Fruit fly (Drosophila melanogaster) whole organism, adult: Measurements from ENCODE around the gene CG6277.

Experiments
- CG11617 ChIP-seq: fragments of 200-800 bp; sonication (Bioruptor generic); optimal IDR thresholded peaks from 2 replicates; lab custom pipeline; 2017; ENCODE audit warnings: mild to moderate bottlenecking, missing biosample characterization, missing genetic modification reagents, missing genetic modification characterization
- CG12768 ChIP-seq: fragments of 200-800 bp; sonication (Bioruptor generic); optimal IDR thresholded peaks from 2 replicates; lab custom pipeline; 2017; ENCODE audit warnings: missing biosample characterization, missing genetic modification characterization, mild to moderate bottlenecking, moderate library complexity, missing genetic modification reagents
- CG14711 ChIP-seq: fragments of 200-800 bp; sonication (Bioruptor generic); optimal IDR thresholded peaks from 2 replicates; lab custom pipeline; 2018; ENCODE audit warnings: missing biosample characterization, mild to moderate bottlenecking, missing genetic modification characterization, moderate library complexity
- CG1620 ChIP-seq: fragments of 200-800 bp; sonication (Bioruptor generic); optimal IDR thresholded peaks from 2 replicates; lab custom pipeline; 2016; ENCODE audit warnings: missing biosample characterization, missing genetic modification characterization
- CG33017 ChIP-seq: fragments of 200-800 bp; sonication (Bioruptor generic); optimal IDR thresholded peaks from 2 replicates; lab custom pipeline; 2018; ENCODE audit warnings: missing biosample characterization, mild to moderate bottlenecking, missing genetic modification characterization, moderate library complexity
- CG5204 ChIP-seq: fragments of 200-800 bp; sonication (Bioruptor generic); optimal IDR thresholded peaks from 2 replicates; lab custom pipeline; 2016; ENCODE audit warnings: missing biosample characterization, missing genetic modification characterization
- CG7045 ChIP-seq: fragments of 200-800 bp; sonication (Bioruptor generic); optimal IDR thresholded peaks from 2 replicates; lab custom pipeline; 2017; ENCODE audit warnings: missing biosample characterization, mild to moderate bottlenecking, missing genetic modification characterization
- CG7101 ChIP-seq: fragments of 200-800 bp; sonication (Bioruptor generic); optimal IDR thresholded peaks from 2 replicates; lab custom pipeline; 2018; ENCODE audit warnings: missing biosample characterization, mild to moderate bottlenecking, missing genetic modification characterization, moderate library complexity
- Clk ChIP-seq: fragments of 200-800 bp; sonication (Bioruptor generic); optimal IDR thresholded peaks from 2 replicates; lab custom pipeline; 2017; ENCODE audit warnings: missing biosample characterization, missing genetic modification characterization
- Crg-1 ChIP-seq: fragments of 200-800 bp; sonication (Bioruptor generic); optimal IDR thresholded peaks from 2 replicates; lab custom pipeline; 2016; ENCODE audit warnings: missing biosample characterization, missing genetic modification characterization
- Hr96 ChIP-seq: fragments of 200-800 bp; sonication (Bioruptor generic); optimal IDR thresholded peaks from 2 replicates; lab custom pipeline; 2016; ENCODE audit warnings: missing biosample characterization, missing genetic modification characterization
- Mnt ChIP-seq: fragments of 200-800 bp; sonication (Bioruptor generic); optimal IDR thresholded peaks from 2 replicates; lab custom pipeline; 2016; ENCODE audit warnings: missing biosample characterization, mild to moderate bottlenecking, missing genetic modification characterization
- bab1 ChIP-seq: fragments of 200-800 bp; sonication (Bioruptor generic); optimal IDR thresholded peaks from 3 replicates; lab custom pipeline; 2019; ENCODE audit warnings: missing biosample characterization, mild to moderate bottlenecking, missing genetic modification characterization, moderate library complexity
- cic ChIP-seq: fragments of 200-800 bp; sonication (Bioruptor generic); optimal IDR thresholded peaks from 2 replicates; lab custom pipeline; 2017; ENCODE audit warnings: missing biosample characterization, mild to moderate bottlenecking, missing genetic modification characterization, moderate library complexity
- cnc ChIP-seq, 2 experiments: fragments of >200 bp; optimal IDR thresholded peaks; 2 replicates each; lab custom pipeline; 2017
- kay ChIP-seq: fragments of 200-800 bp; sonication (Bioruptor generic); peaks from one replicate; lab custom pipeline; 2016; ENCODE audit warnings: missing biosample characterization, missing genetic modification characterization, borderline replicate concordance
- ovo ChIP-seq: fragments of 200-800 bp; sonication (Bioruptor generic); optimal IDR thresholded peaks from 2 replicates; lab custom pipeline; 2016; ENCODE audit warnings: missing biosample characterization, missing genetic modification characterization
- pad ChIP-seq: fragments of 200-800 bp; sonication (Bioruptor generic); optimal IDR thresholded peaks from 3 replicates; lab custom pipeline; 2017; ENCODE audit warnings: missing biosample characterization, missing genetic modification characterization, mild to moderate bottlenecking, moderate library complexity, missing genetic modification reagents
- tj ChIP-seq: fragments of 200-800 bp; sonication (Bioruptor generic); optimal IDR thresholded peaks from 3 replicates; lab custom pipeline; 2017; ENCODE audit warnings: missing biosample characterization, mild to moderate bottlenecking, missing genetic modification characterization, moderate library complexity
- toe ChIP-seq: fragments of 200-800 bp; sonication (Bioruptor generic); optimal IDR thresholded peaks from 2 replicates; lab custom pipeline; 2016; ENCODE audit warnings: missing biosample characterization, missing genetic modification characterization

CG6277 gene

dm6 chr3R:27061916-27062315 lies 38.9 kb upstream of the CG6277 start, which contains the start of gene CG34292:
CG34292 (plus strand) TSS chr3R:27062216.
- no peak for TF ChIP-seq toe (GFP tag; lab: Kevin White, UChicago)
- TF ChIP-seq Clk (GFP tag; lab: Kevin White, UChicago), result no peak
- no peak for TF ChIP-seq Mnt (GFP tag; lab: Kevin White, UChicago)
- TF ChIP-seq kay (GFP tag; lab: Kevin White, UChicago), result no peak
- no peak for TF ChIP-seq pad (GFP tag; lab: Kevin White, UChicago)
- TF ChIP-seq Hr96 (GFP tag; lab: Kevin White, UChicago), result no peak
- no peak for TF ChIP-seq cnc (optimal IDR thresholded peaks at IDR 0.05; lab: Kevin White, UChicago)
- no peak for TF ChIP-seq bab1 (GFP tag; lab: Kevin White, UChicago)
- TF ChIP-seq tj (GFP tag; lab: Kevin White, UChicago), result no peak
- TF ChIP-seq CG7101 (tag; lab: Kevin White, UChicago), result no peak
- TF ChIP-seq cic (GFP tag; lab: Kevin White, UChicago), result no peak
- TF ChIP-seq CG1620 (GFP tag; lab: Kevin White, UChicago), result no peak
- TF ChIP-seq ovo (GFP tag; lab: Kevin White, UChicago), result no peak

dm6 chr3R:27056152-27056551 lies 33.1 kb upstream of the CG6277 start:
- TF ChIP-seq CG11617 (GFP tag; lab: Kevin White, UChicago), result no peak
- no peak for TF ChIP-seq tj (GFP tag; lab: Kevin White, UChicago)
- TF ChIP-seq Mnt (GFP tag; lab: Kevin White, UChicago), result no peak
- TF ChIP-seq pad (GFP tag; lab: Kevin White, UChicago), result no peak
- TF ChIP-seq Crg-1 (GFP tag; lab: Kevin White, UChicago), result no peak
- TF ChIP-seq CG1620 (GFP tag; lab: Kevin White, UChicago), result no peak
- no peak for TF ChIP-seq CG7101 (tag; lab: Kevin White, UChicago)
- no peak for TF ChIP-seq CG12768 (GFP tag; lab: Kevin White, UChicago)
- no peak for TF ChIP-seq CG33017 (tag; lab: Kevin White, UChicago)
- TF ChIP-seq CG5204 (GFP tag; lab: Kevin White, UChicago), result no peak

- TF ChIP-seq kay (GFP tag; lab: Kevin White, UChicago) (no peak), Hr96 (GFP tag; lab: Kevin White, UChicago) (no peak), Clk (GFP tag; lab: Kevin White, UChicago) (no peak), Mnt (GFP tag; lab: Kevin White, UChicago) (no peak), CG11617 (GFP tag; lab: Kevin White, UChicago) (no peak), CG1620 (GFP tag; lab: Kevin White, UChicago) (no peak), cic (GFP tag; lab: Kevin White, UChicago) (no peak), Crg-1 (GFP tag; lab: Kevin White, UChicago) (no peak), CG7101 (tag; lab: Kevin White, UChicago) (no peak), tj (GFP tag; lab: Kevin White, UChicago) (no peak), cnc (optimal IDR thresholded peaks at IDR 0.05; lab: Kevin White, UChicago) (no peak), CG12768 (GFP tag; lab: Kevin White, UChicago) (no peak), CG5204 (GFP tag; lab: Kevin White, UChicago) (no peak), ovo (GFP tag; lab: Kevin White, UChicago) (no peak), CG14711 (tag; lab: Kevin White, UChicago) (no peak)
Observed at dm6 chr3R:27049549-27049948, 26.5 kb upstream of the CG6277 start.

dm6 chr3R:27048561-27049270 lies 25.7 kb upstream of the CG6277 start, which contains the start of gene TwdlT:
TwdlT (plus strand) TSS chr3R:27049220.
- TF ChIP-seq CG12768 (GFP tag; lab: Kevin White, UChicago) (no peak), ovo (GFP tag; lab: Kevin White, UChicago) (no peak)

- TF ChIP-seq Mnt (GFP tag; lab: Kevin White, UChicago) (no peak), cnc (optimal IDR thresholded peaks at IDR 0.05; lab: Kevin White, UChicago) (no peak), CG11617 (GFP tag; lab: Kevin White, UChicago) (no peak), cic (GFP tag; lab: Kevin White, UChicago) (no peak), Hr96 (GFP tag; lab: Kevin White, UChicago) (no peak), CG33017 (tag; lab: Kevin White, UChicago) (no peak), CG12768 (GFP tag; lab: Kevin White, UChicago) (no peak), CG7101 (tag; lab: Kevin White, UChicago) (no peak), bab1 (GFP tag; lab: Kevin White, UChicago) (no peak), CG14711 (tag; lab: Kevin White, UChicago) (no peak), CG7045 (GFP tag; lab: Kevin White, UChicago) (no peak), ovo (GFP tag; lab: Kevin White, UChicago) (no peak), pad (GFP tag; lab: Kevin White, UChicago) (no peak), Clk (GFP tag; lab: Kevin White, UChicago) (no peak)
Observed at dm6 chr3R:27040044-27040443, 17.0 kb upstream of the CG6277 start.

dm6 chr3R:27033935-27034334 lies 10.9 kb upstream of the CG6277 start:
- TF ChIP-seq Clk (GFP tag; lab: Kevin White, UChicago), result no peak
- no peak for TF ChIP-seq cnc (optimal IDR thresholded peaks at IDR 0.05; lab: Kevin White, UChicago)
- no peak for TF ChIP-seq CG11617 (GFP tag; lab: Kevin White, UChicago)
- no peak for TF ChIP-seq toe (GFP tag; lab: Kevin White, UChicago)
- TF ChIP-seq CG33017 (tag; lab: Kevin White, UChicago), result no peak
- no peak for TF ChIP-seq tj (GFP tag; lab: Kevin White, UChicago)
- TF ChIP-seq CG14711 (tag; lab: Kevin White, UChicago), result no peak
- no peak for TF ChIP-seq ovo (GFP tag; lab: Kevin White, UChicago)
- TF ChIP-seq CG12768 (GFP tag; lab: Kevin White, UChicago), result no peak
- TF ChIP-seq cic (GFP tag; lab: Kevin White, UChicago), result no peak
- no peak for TF ChIP-seq Hr96 (GFP tag; lab: Kevin White, UChicago)
- TF ChIP-seq CG1620 (GFP tag; lab: Kevin White, UChicago), result no peak
- TF ChIP-seq CG7101 (tag; lab: Kevin White, UChicago), result no peak
- no peak for TF ChIP-seq kay (GFP tag; lab: Kevin White, UChicago)
- no peak for TF ChIP-seq CG7045 (GFP tag; lab: Kevin White, UChicago)
- TF ChIP-seq pad (GFP tag; lab: Kevin White, UChicago), result no peak
- no peak for TF ChIP-seq Crg-1 (GFP tag; lab: Kevin White, UChicago)
- TF ChIP-seq Mnt (GFP tag; lab: Kevin White, UChicago), result no peak
- TF ChIP-seq bab1 (GFP tag; lab: Kevin White, UChicago), result no peak
- no peak for TF ChIP-seq CG5204 (GFP tag; lab: Kevin White, UChicago)
